Worm (Caenorhabditis elegans): ENCODE results near the gene F23D12.1.

Gene F23D12.1

DNA sequence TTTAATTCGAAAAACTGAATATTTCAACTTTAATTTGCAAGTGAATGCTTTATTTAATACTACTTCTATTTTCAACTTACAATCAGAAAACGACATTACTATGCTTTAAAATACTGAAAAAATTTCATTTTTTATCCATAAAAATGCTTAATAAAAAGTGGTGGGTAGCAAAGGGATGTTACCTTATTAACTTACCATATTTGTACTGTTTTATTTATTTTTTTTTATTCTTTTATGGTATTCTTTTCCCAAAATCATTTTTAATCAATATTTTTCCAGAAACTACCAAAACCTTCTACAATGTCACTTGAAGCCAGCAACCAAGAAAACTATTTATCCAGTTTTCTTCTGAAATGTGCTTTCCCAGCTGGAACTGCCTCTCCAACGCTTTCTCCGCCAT is 45.0 kb downstream of the F23D12.1 start, which contains the start of gene Y60A9.3:
Gene Y60A9.3 (plus strand): TSS at position 301 of the 400 bp plus-strand sequence.
- TF ChIP-seq W03F9.2 (tag; optimal IDR thresholded peaks at IDR 0.05), result no peak
- no peak for TF ChIP-seq dao-5 (tag; optimal IDR thresholded peaks at IDR 0.05)
- TF ChIP-seq him-1 (tag; optimal IDR thresholded peaks at IDR 0.05), result no peak

ce11 chrX:14377169-14377568 is 50.8 kb downstream of the F23D12.1 start, which contains the start of gene Y60A9A.1:
Gene Y60A9A.1, minus strand, starts transcription at chrX:14377269.
- TF ChIP-seq dao-5 (tag; optimal IDR thresholded peaks at IDR 0.05) (no peak), him-1 (tag; optimal IDR thresholded peaks at IDR 0.05) (no peak), W03F9.2 (tag; optimal IDR thresholded peaks at IDR 0.05) (no peak)

Data from whole organism, L4/young adult.